Fruit fly (Drosophila melanogaster): ENCODE measurements around the gene Obp69a.

The Obp69a gene

dm6 chr3L:12409343-12410302 lies 13.7 kb downstream of the Obp69a start:
- TF ChIP-seq EcR (GFP tag; optimal IDR thresholded peaks at IDR 0.05): peak; percentile 39
- TF ChIP-seq CG4496 (GFP tag; IDR thresholded peaks at IDR 0.05): no peak

dm6 chr3L:12410472-12411213 lies 14.7 kb downstream of the Obp69a start:
- TF ChIP-seq D1 (tag; optimal IDR thresholded peaks at IDR 0.05) (no peak), fd96Ca (GFP tag; IDR thresholded peaks at IDR 0.05) (no peak), Pif1A (GFP tag; optimal IDR thresholded peaks at IDR 0.05) (peak; percentile 77), CG14655 (GFP tag; optimal IDR thresholded peaks at IDR 0.05) (no peak), gl (tag; optimal IDR thresholded peaks at IDR 0.05) (no peak), CG10348 (GFP tag; IDR thresholded peaks at IDR 0.05) (no peak), CG9948 (tag; optimal IDR thresholded peaks at IDR 0.05) (peak; percentile 49), CG34367 (tag; optimal IDR thresholded peaks at IDR 0.05) (no peak), CG8159 (tag; optimal IDR thresholded peaks at IDR 0.05) (peak; percentile 75), CG17806 (tag; optimal IDR thresholded peaks at IDR 0.05) (peak; percentile 47), CG13204 (GFP tag; optimal IDR thresholded peaks at IDR 0.05) (no peak), Ets98B (GFP tag; IDR thresholded peaks at IDR 0.05) (no peak), EcR (GFP tag; optimal IDR thresholded peaks at IDR 0.05) (peak; percentile 74), CG15710 (tag; optimal IDR thresholded peaks at IDR 0.05) (peak; percentile 64), CG32121 (GFP tag; IDR thresholded peaks at IDR 0.05) (no peak), Snoo (tag; optimal IDR thresholded peaks at IDR 0.05) (peak; percentile 60), CG12605 (GFP tag; IDR thresholded peaks at IDR 0.05) (no peak), rn (GFP tag; IDR thresholded peaks at IDR 0.05) (no peak), CG4496 (GFP tag; IDR thresholded peaks at IDR 0.05) (no peak), CG8301 (tag; optimal IDR thresholded peaks at IDR 0.05) (peak; percentile 32), Pif1B (GFP tag; optimal IDR thresholded peaks at IDR 0.05) (peak; percentile 59)

- TF ChIP-seq EcR (GFP tag; optimal IDR thresholded peaks at IDR 0.05): peak; percentile 78
- TF ChIP-seq CG8159 (tag; optimal IDR thresholded peaks at IDR 0.05): no peak
- TF ChIP-seq D1 (tag; optimal IDR thresholded peaks at IDR 0.05): no peak
Observed at dm6 chr3L:12411214-12411685, 15.3 kb downstream of the Obp69a start.

- TF ChIP-seq EcR (GFP tag; optimal IDR thresholded peaks at IDR 0.05): no peak
- no peak for TF ChIP-seq CG12605 (GFP tag; IDR thresholded peaks at IDR 0.05)
- TF ChIP-seq CG34367 (tag; optimal IDR thresholded peaks at IDR 0.05): no peak
- no peak for TF ChIP-seq gl (tag; optimal IDR thresholded peaks at IDR 0.05)
- TF ChIP-seq CG10348 (GFP tag; IDR thresholded peaks at IDR 0.05): no peak
Observed at dm6 chr3L:12414189-12414964, 18.4 kb downstream of the Obp69a start, which contains the start of gene SCaMC. TSS of gene SCaMC (minus strand) at chr3L:12414842.

- TF ChIP-seq CG17806 (tag; optimal IDR thresholded peaks at IDR 0.05) (no peak), CG32121 (GFP tag; IDR thresholded peaks at IDR 0.05) (0 out of 2 replicates have a peak, but pooled peaks have one; percentile 11), CG8159 (tag; optimal IDR thresholded peaks at IDR 0.05) (no peak), Ets98B (GFP tag; IDR thresholded peaks at IDR 0.05) (peak; percentile 40), CG14655 (GFP tag; optimal IDR thresholded peaks at IDR 0.05) (no peak), Snoo (tag; optimal IDR thresholded peaks at IDR 0.05) (no peak), D1 (tag; optimal IDR thresholded peaks at IDR 0.05) (no peak), fd96Ca (GFP tag; IDR thresholded peaks at IDR 0.05) (0 out of 3 replicates have a peak, but pooled peaks have one; percentile 19), CG15710 (tag; optimal IDR thresholded peaks at IDR 0.05) (no peak), CG12605 (GFP tag; IDR thresholded peaks at IDR 0.05) (no peak), CG13204 (GFP tag; optimal IDR thresholded peaks at IDR 0.05) (no peak), CG8301 (tag; optimal IDR thresholded peaks at IDR 0.05) (no peak), gl (tag; optimal IDR thresholded peaks at IDR 0.05) (no peak), EcR (GFP tag; optimal IDR thresholded peaks at IDR 0.05) (no peak), CG10348 (GFP tag; IDR thresholded peaks at IDR 0.05) (no peak), CG4496 (GFP tag; IDR thresholded peaks at IDR 0.05) (peak; percentile 33; the same call in 1 of the 3 replicates), Pif1B (GFP tag; optimal IDR thresholded peaks at IDR 0.05) (no peak)
Observed at dm6 chr3L:12417341-12417740, 21.4 kb downstream of the Obp69a start, which contains the start of gene ArfGAP1. TSS of gene ArfGAP1 (minus strand) at chr3L:12417580.
